Fruit fly (Drosophila melanogaster): ENCODE results near the gene CG12541.

CG12541 gene

dm6 chrX:7095292-7095911, 29.6 kb upstream of the CG12541 start (continued):
- TF ChIP-seq Elba2 (GFP tag; optimal IDR thresholded peaks at IDR 0.05) (no peak), Max (GFP tag; optimal IDR thresholded peaks at IDR 0.05) (peak; percentile 55), yki (optimal IDR thresholded peaks at IDR 0.05) (no peak), CG10431 (GFP tag; optimal IDR thresholded peaks at IDR 0.05) (peak; percentile 43), CG5180 (GFP tag; optimal IDR thresholded peaks at IDR 0.05) (peak; percentile 67), HmgD (GFP tag; optimal IDR thresholded peaks at IDR 0.05) (no peak), shn (GFP tag; optimal IDR thresholded peaks at IDR 0.05) (peak; percentile 42), Antp (GFP tag; optimal IDR thresholded peaks at IDR 0.05) (peak; percentile 83), zfh2 (GFP tag; optimal IDR thresholded peaks at IDR 0.05) (peak; percentile 45), Dbx (GFP tag; IDR thresholded peaks at IDR 0.05) (0 out of 3 replicates have a peak, but pooled peaks have one; percentile 43), zf30C (GFP tag; optimal IDR thresholded peaks at IDR 0.05) (peak; percentile 63), Lpt (GFP tag; optimal IDR thresholded peaks at IDR 0.05) (no peak), ase (GFP tag; IDR thresholded peaks at IDR 0.05) (peak; percentile 79; the same call in 2 of the 3 replicates), CG10147 (GFP tag; optimal IDR thresholded peaks at IDR 0.05) (peak; percentile 79), NfI (GFP tag; optimal IDR thresholded peaks at IDR 0.05) (peak; percentile 86), Opbp (GFP tag; IDR thresholded peaks at IDR 0.05; ENCODE audit: partially characterized antibody) (no peak), Pdp1 (GFP tag; optimal IDR thresholded peaks at IDR 0.05) (peak; percentile 35 to 66), NC2β (GFP tag; optimal IDR thresholded peaks at IDR 0.05) (peak; percentile 55), dimm (GFP tag; IDR thresholded peaks at IDR 0.05) (0 out of 2 replicates have a peak, but pooled peaks have one; percentile 19), esg (GFP tag; conservative IDR thresholded peaks at IDR 0.05) (peak; percentile 76), insv (GFP tag; optimal IDR thresholded peaks at IDR 0.05) (no peak), tup (GFP tag; optimal IDR thresholded peaks at IDR 0.05) (no peak), row (GFP tag; IDR thresholded peaks at IDR 0.05) (peak; percentile 81), Sry-δ (GFP tag; optimal IDR thresholded peaks at IDR 0.05) (peak; percentile 37), her (GFP tag; optimal IDR thresholded peaks at IDR 0.05) (peak; percentile 69), NK7.1 (GFP tag; optimal IDR thresholded peaks at IDR 0.05) (peak; percentile 67), grn (GFP tag; optimal IDR thresholded peaks at IDR 0.05) (no peak), TFAM (GFP tag; optimal IDR thresholded peaks at IDR 0.05) (peak; percentile 26), CG17612 (GFP tag; IDR thresholded peaks at IDR 0.05) (peak; percentile 19; the same call in 1 of the 2 replicates), Ada2b (GFP tag; IDR thresholded peaks at IDR 0.05) (peak; percentile 83), CG13894 (tag; optimal IDR thresholded peaks at IDR 0.05) (peak; percentile 69), dan (GFP tag; IDR thresholded peaks at IDR 0.05) (no peak), gro (GFP tag; optimal IDR thresholded peaks at IDR 0.05) (no peak), pros (GFP tag; optimal IDR thresholded peaks at IDR 0.05) (no peak), CG18599 (GFP tag; optimal IDR thresholded peaks at IDR 0.05) (peak; percentile 75), sob (GFP tag; IDR thresholded peaks at IDR 0.05) (peak; percentile 70; the same call in 1 of the 2 replicates), tll (GFP tag; optimal IDR thresholded peaks at IDR 0.05) (no peak), Xbp1 (GFP tag; optimal IDR thresholded peaks at IDR 0.05) (peak; percentile 85), CG12236 (GFP tag; optimal IDR thresholded peaks at IDR 0.05) (no peak), tgo (GFP tag; IDR thresholded peaks at IDR 0.05) (peak; percentile 69), CG6254 (GFP tag; optimal IDR thresholded peaks at IDR 0.05) (peak; percentile 7), Stat92E (GFP tag; optimal IDR thresholded peaks at IDR 0.05) (no peak), CG15011 (GFP tag; optimal IDR thresholded peaks at IDR 0.05) (peak; percentile 53), CG6791 (GFP tag; IDR thresholded peaks at IDR 0.05; ENCODE audit: partially characterized antibody) (no peak), HLH4C (GFP tag; IDR thresholded peaks at IDR 0.05; ENCODE audit: partially characterized antibody) (no peak), fd96Cb (tag; optimal IDR thresholded peaks at IDR 0.05) (peak; percentile 83), CG13296 (GFP tag; optimal IDR thresholded peaks at IDR 0.05) (peak; percentile 81), CG8281 (tag; optimal IDR thresholded peaks at IDR 0.05) (peak; percentile 42), CG12744 (GFP tag; optimal IDR thresholded peaks at IDR 0.05) (peak; percentile 8)

Measured in whole organism, embryonic.